Fruit fly (Drosophila melanogaster) whole organism, embryonic: ENCODE data around the gene Gart.
A peak's percentile ranks its signal among the peaks of the same experiment; 100 is the strongest.

Experiments
- Antp ChIP-seq: fragments of 200-800 bp; sonication (Bioruptor generic); optimal IDR thresholded peaks from 3 replicates; lab custom pipeline; 2016; ENCODE audit warnings: missing biosample characterization, missing genetic modification characterization
- Asciz ChIP-seq: fragments of 200-800 bp; sonication (Bioruptor generic); optimal IDR thresholded peaks from 2 replicates; lab custom pipeline; 2017; ENCODE audit warnings: missing biosample characterization, mild to moderate bottlenecking, missing genetic modification characterization, missing genetic modification reagents
- Bgb ChIP-seq: fragments of 200-800 bp; sonication (Bioruptor generic); IDR thresholded peaks from 2 replicates; pipeline ENCODE4 v1.3.6; 2022; ENCODE audit warnings: missing biosample characterization, missing genetic modification characterization; ENCODE audit not compliant: partially characterized antibody
- CG10431 ChIP-seq: fragments of 200-800 bp; sonication (Bioruptor generic); optimal IDR thresholded peaks from 3 replicates; lab custom pipeline; 2018; ENCODE audit warnings: missing biosample characterization, mild to moderate bottlenecking, missing genetic modification characterization
- CG11504 ChIP-seq: fragments of 200-800 bp; sonication (Bioruptor generic); optimal IDR thresholded peaks from 3 replicates; lab custom pipeline; 2019; ENCODE audit warnings: missing biosample characterization, mild to moderate bottlenecking, missing genetic modification characterization, moderate library complexity
- CG13123 ChIP-seq: fragments of 200-800 bp; sonication (Bioruptor generic); optimal IDR thresholded peaks from 2 replicates; lab custom pipeline; 2016; ENCODE audit warnings: missing biosample characterization, missing genetic modification characterization
- CG13287 ChIP-seq: fragments of 200-800 bp; sonication (Bioruptor generic); IDR thresholded peaks from 2 replicates; pipeline ENCODE4 v1.3.6; 2022; ENCODE audit warnings: missing biosample characterization, missing genetic modification characterization; ENCODE audit not compliant: partially characterized antibody
- CG13296 ChIP-seq: fragments of 200-800 bp; sonication (Bioruptor generic); optimal IDR thresholded peaks from 3 replicates; lab custom pipeline; 2018; ENCODE audit warnings: missing biosample characterization, mild to moderate bottlenecking, missing genetic modification characterization
- CG13624 ChIP-seq: fragments of 200-800 bp; sonication (Bioruptor generic); optimal IDR thresholded peaks from 2 replicates; lab custom pipeline; 2016; ENCODE audit warnings: missing biosample characterization, missing genetic modification characterization
- CG14050 ChIP-seq: fragments of 200-800 bp; sonication (Bioruptor generic); IDR thresholded peaks from 3 replicates; pipeline ENCODE4 v1.3.6; 2022; ENCODE audit warnings: missing biosample characterization, missing genetic modification characterization
- CG14667 ChIP-seq: fragments of 200-800 bp; sonication (Bioruptor generic); IDR thresholded peaks from 2 replicates; pipeline ENCODE4 v1.3.6; 2022; ENCODE audit warnings: missing biosample characterization, missing genetic modification characterization
- CG14965 ChIP-seq: fragments of 200-800 bp; sonication (Bioruptor generic); optimal IDR thresholded peaks from 2 replicates; lab custom pipeline; 2016; ENCODE audit warnings: missing biosample characterization, missing genetic modification characterization, borderline replicate concordance
- CG15269 ChIP-seq: fragments of 200-800 bp; sonication (Bioruptor generic); optimal IDR thresholded peaks from 2 replicates; lab custom pipeline; 2018; ENCODE audit warnings: missing biosample characterization, mild to moderate bottlenecking, missing genetic modification characterization, moderate library complexity
- CG1603 ChIP-seq: fragments of 200-800 bp; sonication (Bioruptor generic); optimal IDR thresholded peaks from 2 replicates; lab custom pipeline; 2019; ENCODE audit warnings: missing biosample characterization, mild to moderate bottlenecking, missing genetic modification characterization, moderate library complexity
- CG16813 ChIP-seq: fragments of 200-800 bp; sonication (Bioruptor generic); IDR thresholded peaks from 3 replicates; pipeline ENCODE4 v1.3.6; 2022; ENCODE audit warnings: missing biosample characterization, missing genetic modification characterization; ENCODE audit not compliant: partially characterized antibody
- CG17568 ChIP-seq: fragments of 200-800 bp; sonication (Bioruptor generic); optimal IDR thresholded peaks from 2 replicates; lab custom pipeline; 2018; ENCODE audit warnings: missing biosample characterization, mild to moderate bottlenecking, missing genetic modification characterization, moderate library complexity
- CG30020 ChIP-seq: fragments of 200-800 bp; optimal IDR thresholded peaks from 2 replicates; lab custom pipeline; 2019; ENCODE audit warnings: missing biosample characterization, mild to moderate bottlenecking, missing genetic modification characterization, moderate library complexity
- CG32767 ChIP-seq: fragments of 200-800 bp; sonication (Bioruptor generic); IDR thresholded peaks from 2 replicates; pipeline ENCODE4 v1.3.6; 2022; ENCODE audit warnings: missing biosample characterization, missing genetic modification characterization
- CG34376 ChIP-seq: fragments of 200-800 bp; sonication (Bioruptor generic); optimal IDR thresholded peaks from 2 replicates; lab custom pipeline; 2018; ENCODE audit warnings: missing biosample characterization, mild to moderate bottlenecking, missing genetic modification characterization
- CG8281 ChIP-seq: fragments of 200-800 bp; sonication (Bioruptor generic); optimal IDR thresholded peaks from 2 replicates; lab custom pipeline; 2018; ENCODE audit warnings: missing biosample characterization, mild to moderate bottlenecking, missing genetic modification characterization, moderate library complexity
- CG9215 ChIP-seq: fragments of 200-800 bp; sonication (Bioruptor generic); IDR thresholded peaks from 2 replicates; pipeline ENCODE4 v1.3.6; 2022; ENCODE audit warnings: missing biosample characterization, missing genetic modification characterization
- CG9727 ChIP-seq: fragments of 200-800 bp; sonication (Bioruptor generic); optimal IDR thresholded peaks from 3 replicates; lab custom pipeline; 2017; ENCODE audit warnings: missing biosample characterization, mild to moderate bottlenecking, missing genetic modification characterization
- Dad ChIP-seq: fragments of 200-800 bp; sonication (Bioruptor generic); optimal IDR thresholded peaks from 3 replicates; lab custom pipeline; 2016; ENCODE audit warnings: missing biosample characterization, missing genetic modification characterization
- E2f1 ChIP-seq: fragments of 200-800 bp; sonication (Bioruptor generic); IDR thresholded peaks from 2 replicates; pipeline ENCODE4 v1.3.6; 2022; ENCODE audit warnings: missing biosample characterization, missing genetic modification characterization
- HLH4C ChIP-seq: fragments of 200-800 bp; sonication (Bioruptor generic); IDR thresholded peaks from 3 replicates; pipeline ENCODE4 v1.3.6; 2022; ENCODE audit warnings: missing biosample characterization, missing genetic modification characterization; ENCODE audit not compliant: partially characterized antibody
- Max ChIP-seq: fragments of 200-800 bp; sonication (Bioruptor generic); optimal IDR thresholded peaks from 2 replicates; lab custom pipeline; 2016; ENCODE audit warnings: missing biosample characterization, mild to moderate bottlenecking, missing genetic modification characterization
- NFAT ChIP-seq: fragments of 200-800 bp; sonication (Bioruptor generic); IDR thresholded peaks from 2 replicates; pipeline ENCODE4 v1.3.6; 2022; ENCODE audit warnings: missing biosample characterization, missing genetic modification characterization
- PHDP ChIP-seq: fragments of 200-800 bp; sonication (Bioruptor generic); optimal IDR thresholded peaks from 3 replicates; lab custom pipeline; 2018; ENCODE audit warnings: missing biosample characterization, mild to moderate bottlenecking, missing genetic modification characterization, moderate library complexity
- Ssrp ChIP-seq: fragments of 200-800 bp; sonication (Bioruptor generic); optimal IDR thresholded peaks from 2 replicates; lab custom pipeline; 2018; ENCODE audit warnings: missing biosample characterization, mild to moderate bottlenecking, missing genetic modification characterization, moderate library complexity
- TFAM ChIP-seq: fragments of 200-800 bp; sonication (Bioruptor generic); optimal IDR thresholded peaks from 2 replicates; lab custom pipeline; 2017; ENCODE audit warnings: missing biosample characterization, missing genetic modification characterization, inconsistent platforms
- al ChIP-seq: fragments of 200-800 bp; sonication (Bioruptor generic); IDR thresholded peaks from 2 replicates; pipeline ENCODE4 v1.3.6; 2022; ENCODE audit warnings: missing biosample characterization, missing genetic modification characterization
- ap ChIP-seq: fragments of 200-800 bp; sonication (Bioruptor generic); IDR thresholded peaks from 2 replicates; pipeline ENCODE4 v1.3.6; 2022; ENCODE audit warnings: missing biosample characterization, missing genetic modification characterization
- cato ChIP-seq: fragments of 200-800 bp; sonication (Bioruptor generic); optimal IDR thresholded peaks from 2 replicates; lab custom pipeline; 2016; ENCODE audit warnings: missing biosample characterization, missing genetic modification characterization, borderline replicate concordance
- caup ChIP-seq: fragments of 200-800 bp; sonication (Bioruptor generic); optimal IDR thresholded peaks from 3 replicates; lab custom pipeline; 2017; ENCODE audit warnings: missing biosample characterization, mild to moderate bottlenecking, missing genetic modification characterization, moderate library complexity; ENCODE audit not compliant: severe bottlenecking
- ci ChIP-seq: fragments of 200-800 bp; sonication (Bioruptor generic); IDR thresholded peaks from 3 replicates; pipeline ENCODE4 v1.3.6; 2022; ENCODE audit warnings: missing biosample characterization, missing genetic modification characterization
- croc ChIP-seq: fragments of 200-800 bp; sonication (Bioruptor generic); conservative IDR thresholded peaks from 3 replicates; pipeline ENCODE4 v1.3.6; 2022; ENCODE audit warnings: missing biosample characterization, missing genetic modification characterization
- cwo ChIP-seq: fragments of 200-800 bp; sonication (Bioruptor generic); optimal IDR thresholded peaks from 3 replicates; lab custom pipeline; 2017; ENCODE audit warnings: missing biosample characterization, missing genetic modification characterization, mild to moderate bottlenecking, moderate library complexity, missing genetic modification reagents
- dm ChIP-seq: fragments of 200-800 bp; sonication (Bioruptor generic); optimal IDR thresholded peaks from 3 replicates; lab custom pipeline; 2016; ENCODE audit warnings: missing biosample characterization, missing genetic modification characterization
- exex ChIP-seq: fragments of 200-800 bp; sonication (Bioruptor generic); optimal IDR thresholded peaks from 4 replicates; lab custom pipeline; 2018; ENCODE audit warnings: missing biosample characterization, mild to moderate bottlenecking, missing genetic modification characterization, moderate library complexity
- fd102C ChIP-seq: fragments of 200-800 bp; sonication (Bioruptor generic); optimal IDR thresholded peaks from 2 replicates; lab custom pipeline; 2018; ENCODE audit warnings: missing biosample characterization, mild to moderate bottlenecking, missing genetic modification characterization, moderate library complexity
- lov ChIP-seq, 2 experiments: fragments of 200-800 bp in 1 of 2; fragments of >200 bp in 1 of 2; sonication (Bioruptor generic) in 1 of 2; IDR thresholded peaks in 1 of 2; optimal IDR thresholded peaks in 1 of 2; 2 replicates in 1 of 2; 3 replicates in 1 of 2; pipeline versions ENCODE4 v1.3.6 to Lab custom; 2017 to 2022; ENCODE audit warnings: missing biosample characterization in 1 of 2, missing genetic modification characterization in 1 of 2
- nerfin-1 ChIP-seq: fragments of 200-800 bp; sonication (Bioruptor generic); optimal IDR thresholded peaks from 3 replicates; lab custom pipeline; 2019; ENCODE audit warnings: missing biosample characterization, mild to moderate bottlenecking, missing genetic modification characterization, moderate library complexity
- onecut ChIP-seq: fragments of 200-800 bp; sonication (Bioruptor generic); IDR thresholded peaks from 2 replicates; pipeline ENCODE4 v1.3.6; 2022; ENCODE audit warnings: missing biosample characterization, missing genetic modification characterization
- otp ChIP-seq: fragments of 200-800 bp; sonication (Bioruptor generic); IDR thresholded peaks from 3 replicates; pipeline ENCODE4, ENCODE4 v1.3.6; 2022; ENCODE audit warnings: missing biosample characterization, missing genetic modification characterization
- row ChIP-seq: fragments of 200-800 bp; sonication (Bioruptor generic); IDR thresholded peaks from 3 replicates; pipeline ENCODE4 v1.3.6; 2022; ENCODE audit warnings: missing biosample characterization, missing genetic modification characterization
- schlank ChIP-seq: fragments of 200-800 bp; sonication (Bioruptor generic); optimal IDR thresholded peaks from 2 replicates; lab custom pipeline; 2018; ENCODE audit warnings: missing biosample characterization, mild to moderate bottlenecking, missing genetic modification characterization
- slbo ChIP-seq: fragments of 200-800 bp; sonication (Bioruptor generic); IDR thresholded peaks from 2 replicates; pipeline ENCODE4 v1.3.6; 2022; ENCODE audit warnings: missing biosample characterization, missing genetic modification characterization
- slou ChIP-seq: fragments of 200-800 bp; sonication (Bioruptor generic); optimal IDR thresholded peaks from 3 replicates; lab custom pipeline; 2016; ENCODE audit warnings: missing biosample characterization, missing genetic modification characterization
- zfh1 ChIP-seq: fragments of 200-800 bp; sonication (Bioruptor generic); IDR thresholded peaks from 3 replicates; pipeline ENCODE4 v1.3.6; 2022; ENCODE audit warnings: missing biosample characterization, missing genetic modification characterization

The Gart gene

DNA sequence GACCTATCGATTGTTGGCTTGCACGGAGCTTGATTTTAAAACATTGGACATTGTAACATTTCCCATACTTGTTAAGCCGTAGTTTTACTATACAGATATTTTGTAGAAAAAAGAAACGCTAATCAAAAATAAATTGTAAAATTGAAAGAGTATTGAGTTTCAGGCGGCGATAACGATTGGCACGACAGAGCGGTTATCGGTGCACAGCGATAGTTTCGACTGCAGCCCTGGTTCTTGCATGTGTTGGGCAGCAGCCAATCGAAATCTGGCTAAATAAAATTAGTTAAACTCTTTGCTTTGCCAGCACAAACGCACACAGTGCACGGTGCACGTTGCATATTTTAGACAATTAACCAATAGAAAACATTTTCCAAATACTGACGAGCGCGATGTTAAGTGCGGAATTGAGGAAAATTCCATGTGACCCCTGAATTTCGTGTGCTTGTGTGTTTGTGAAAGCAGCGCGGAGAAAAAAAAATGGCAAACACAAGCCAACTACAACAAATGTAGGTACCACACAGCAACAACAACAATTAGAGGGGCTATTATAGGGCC is 14.2 kb upstream of the Gart start, which contains the start of gene milt (continued):
- TF ChIP-seq row (GFP tag; lab: Robert Waterston, UW) (peak; percentile 37; the same call in 1 of the 3 replicates), CG9727 (GFP tag; lab: Kevin White, UChicago) (no peak), Asciz (no peak), CG13296 (GFP tag; lab: Kevin White, UChicago) (no peak), Bgb (peak; percentile 88), NFAT (0 out of 2 replicates have a peak, but pooled peaks have one; percentile 3), PHDP (no peak), CG13624 (GFP tag; lab: Kevin White, UChicago) (peak; percentile 38), ap (GFP tag; lab: Robert Waterston, UW) (no peak), Antp (no peak), slou (GFP tag; lab: Kevin White, UChicago) (no peak), CG11504 (tag; lab: Kevin White, UChicago) (no peak), Ssrp (tag; lab: Kevin White, UChicago) (peak; percentile 2), al (GFP tag; lab: Robert Waterston, UW) (no peak), CG14050 (no peak), otp (GFP tag; lab: Robert Waterston, UW) (no peak), E2f1 (GFP tag; lab: Robert Waterston, UW) (no peak), Max (peak; percentile 60), slbo (peak; percentile 34), fd102C (GFP tag; lab: Kevin White, UChicago) (no peak), CG10431 (GFP tag; lab: Kevin White, UChicago) (no peak), CG14965 (GFP tag; lab: Kevin White, UChicago) (no peak), CG13287 (GFP tag; lab: Robert Waterston, UW) (peak; percentile 84), CG15269 (tag; lab: Kevin White, UChicago) (no peak), CG1603 (peak; percentile 65), nerfin-1 (tag; lab: Kevin White, UChicago) (peak; percentile 31), Dad (GFP tag; lab: Kevin White, UChicago) (no peak), dm (GFP tag; lab: Kevin White, UChicago) (peak; percentile 83), TFAM (GFP tag; lab: Kevin White, UChicago) (no peak), exex (tag; lab: Kevin White, UChicago) (peak; percentile 12), croc (no peak), CG9215 (GFP tag; lab: Robert Waterston, UW) (no peak), CG13123 (GFP tag; lab: Kevin White, UChicago) (no peak), CG14667 (GFP tag; lab: Robert Waterston, UW) (no peak), lov (optimal IDR thresholded peaks at IDR 0.05; lab: Kevin White, UChicago) (no peak), lov (GFP tag; IDR thresholded peaks at IDR 0.05; lab: Robert Waterston, UW) (no peak), onecut (no peak), cato (GFP tag; lab: Kevin White, UChicago) (no peak), caup (GFP tag; lab: Kevin White, UChicago) (no peak), schlank (tag; lab: Kevin White, UChicago) (no peak), CG17568 (GFP tag; lab: Kevin White, UChicago) (no peak), CG34376 (GFP tag; lab: Kevin White, UChicago) (no peak), CG30020 (tag; lab: Kevin White, UChicago) (peak; percentile 36), CG16813 (peak; percentile 85), CG8281 (tag; lab: Kevin White, UChicago) (no peak), ci (no peak), CG32767 (GFP tag; lab: Robert Waterston, UW) (no peak), cwo (GFP tag; lab: Kevin White, UChicago) (no peak), HLH4C (GFP tag; lab: Robert Waterston, UW) (peak; percentile 93), zfh1 (peak; percentile 35; the same call in 1 of the 3 replicates)
